Fruit fly (Drosophila melanogaster): ENCODE results near the gene CG44532.

DNA sequence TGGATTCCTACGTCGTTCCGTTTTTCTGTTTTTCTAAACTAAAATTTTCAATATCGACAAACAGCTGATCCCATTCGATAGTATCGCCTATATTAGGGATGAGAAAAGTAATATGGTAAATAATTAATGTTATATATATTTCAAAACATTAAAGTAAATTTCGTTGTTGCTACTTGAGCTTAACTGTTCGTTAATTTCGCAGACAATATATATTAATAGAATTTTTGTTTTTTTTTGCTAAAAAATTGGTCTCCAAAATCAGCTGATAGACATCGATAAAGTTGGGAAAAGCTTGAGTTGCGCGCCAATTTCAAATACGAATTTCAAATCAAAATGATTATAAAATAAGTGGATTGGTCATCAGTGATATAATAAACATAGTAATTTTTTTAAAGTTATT, 34.5 kb downstream of the CG44532 start, which contains the start of gene CG12118:
- TF ChIP-seq CG11617 (GFP tag; optimal IDR thresholded peaks at IDR 0.05) = peak; percentile 84
- TF ChIP-seq tj (GFP tag; optimal IDR thresholded peaks at IDR 0.05) = peak; percentile 71
- TF ChIP-seq CG12768 (GFP tag; optimal IDR thresholded peaks at IDR 0.05) = peak; percentile 16
- no peak for TF ChIP-seq cnc (optimal IDR thresholded peaks at IDR 0.05)
- peak; percentile 60 for TF ChIP-seq ovo (GFP tag; optimal IDR thresholded peaks at IDR 0.05)
- TF ChIP-seq CG14711 (tag; optimal IDR thresholded peaks at IDR 0.05) = peak; percentile 87
- no peak for TF ChIP-seq kay (GFP tag; ENCODE audit: borderline replicate concordance)
- TF ChIP-seq CG33017 (tag; optimal IDR thresholded peaks at IDR 0.05) = peak; percentile 56
- TF ChIP-seq toe (GFP tag; optimal IDR thresholded peaks at IDR 0.05) = peak; percentile 32
- TF ChIP-seq CG5204 (GFP tag; optimal IDR thresholded peaks at IDR 0.05) = peak; percentile 17

Measured in whole organism, adult.